Worm (Caenorhabditis elegans) whole organism, L2 larva: ENCODE measurements around the gene F46B3.14.

Experiments used
- Y55F3AM.14 ChIP-seq: fragments of 200-800 bp; sonication (Bioruptor generic); optimal IDR thresholded peaks from 2 replicates; lab custom pipeline; 2018; ENCODE audit warnings: mild to moderate bottlenecking, missing genetic modification characterization, missing compliant biosample characterization
- ceh-82 ChIP-seq: fragments of 150-350 bp; optimal IDR thresholded peaks from 2 replicates; lab custom pipeline; 2014; ENCODE audit warnings: missing biosample characterization, missing genetic modification characterization
- fos-1 ChIP-seq: fragments of 150-350 bp; optimal IDR thresholded peaks from 2 replicates; lab custom pipeline; 2014; ENCODE audit warnings: missing biosample characterization, missing genetic modification characterization
- lin-39 ChIP-seq: fragments of 150-350 bp; optimal IDR thresholded peaks from 2 replicates; lab custom pipeline; 2014; ENCODE audit warnings: missing biosample characterization, missing genetic modification reagents, missing genetic modification characterization
- lsy-2 ChIP-seq, 2 experiments: fragments of 150-350 bp in 1 of 2; sonication (generic microtip) in 1 of 2; optimal IDR thresholded peaks; 2 replicates each; lab custom pipeline; 2014 to 2017; ENCODE audit warnings: missing biosample characterization in 2 of 2, missing genetic modification characterization in 2 of 2
- nhr-237 ChIP-seq: fragments of 150-350 bp; optimal IDR thresholded peaks from 2 replicates; lab custom pipeline; 2014; ENCODE audit warnings: missing biosample characterization, missing genetic modification characterization
- snpc-4 ChIP-seq: fragments of 150-350 bp; optimal IDR thresholded peaks from 2 replicates; lab custom pipeline; 2014; ENCODE audit warnings: missing biosample characterization, missing genetic modification characterization
- unc-55 ChIP-seq: fragments of 150-350 bp; sonication (generic microtip); optimal IDR thresholded peaks from 3 replicates; lab custom pipeline; 2014; ENCODE audit warnings: missing biosample characterization, missing genetic modification reagents, missing genetic modification characterization
- zag-1 ChIP-seq: fragments of 150-350 bp; optimal IDR thresholded peaks from 2 replicates; lab custom pipeline; 2014; ENCODE audit warnings: missing biosample characterization, missing genetic modification characterization

DNA sequence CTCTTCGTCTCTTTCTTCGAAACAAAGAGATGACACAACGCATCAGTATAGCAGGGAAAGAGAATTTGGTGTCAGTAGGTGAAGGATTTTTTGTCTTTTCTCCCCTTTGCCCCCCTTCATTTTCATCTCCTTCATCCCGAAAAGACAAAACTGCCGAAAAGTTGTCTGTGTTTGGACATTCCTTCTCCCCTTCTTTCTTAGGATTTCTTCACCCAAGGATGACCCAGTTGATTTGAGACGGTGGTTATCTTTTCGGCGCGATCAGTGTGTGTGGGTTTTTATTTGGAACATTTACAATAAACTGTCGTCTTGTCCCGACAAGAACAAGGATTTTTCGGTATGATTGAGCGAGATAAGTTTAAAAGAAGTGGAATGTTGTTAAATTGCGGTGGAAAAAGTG lies 31.3 kb upstream of the F46B3.14 start:
- TF ChIP-seq Y55F3AM.14 (GFP tag; lab: Kevin White, UChicago) (no peak), lsy-2 (tag; optimal IDR thresholded peaks at IDR 0.05; lab: Kevin White, UChicago) (no peak), fos-1 (tag; lab: Kevin White, UChicago) (no peak), ceh-82 (tag; lab: Kevin White, UChicago) (no peak), snpc-4 (tag; lab: Kevin White, UChicago) (no peak), lin-39 (no peak), zag-1 (tag; lab: Kevin White, UChicago) (no peak), nhr-237 (tag; lab: Kevin White, UChicago) (no peak), unc-55 (GFP tag; lab: Kevin White, UChicago) (no peak)
